Worm (Caenorhabditis elegans) whole organism, L3 larva: ENCODE results near the gene ceh-34.

Source experiments
- ama-1 ChIP-seq: fragments of 150-350 bp; optimal IDR thresholded peaks from 2 replicates; lab custom pipeline; 2018
- ceh-82 ChIP-seq: fragments of 150-350 bp; optimal IDR thresholded peaks from 2 replicates; lab custom pipeline; 2014; ENCODE audit warnings: missing biosample characterization, missing genetic modification characterization
- egl-27 ChIP-seq: sonication (generic microtip); optimal IDR thresholded peaks from 4 replicates; lab custom pipeline; 2017; ENCODE audit warnings: missing biosample characterization, missing genetic modification reagents, missing genetic modification characterization
- elt-2 ChIP-seq: sonication (generic microtip); optimal IDR thresholded peaks from 2 replicates; lab custom pipeline; 2016; ENCODE audit warnings: missing genetic modification reagents, mild to moderate bottlenecking, missing genetic modification characterization, missing compliant biosample characterization
- elt-3 ChIP-seq, 3 experiments: fragments of 150-350 bp in 1 of 3; sonication (generic microtip) in 2 of 3; optimal IDR thresholded peaks; 2 replicates in 2 of 3; 4 replicates in 1 of 3; lab custom pipeline; 2014 to 2017; ENCODE audit warnings: missing biosample characterization in 3 of 3, missing genetic modification characterization in 3 of 3
- lin-15B ChIP-seq: fragments of 150-350 bp; optimal IDR thresholded peaks from 2 replicates; lab custom pipeline; 2014; ENCODE audit warnings: missing biosample characterization, missing genetic modification characterization
- nhr-43 ChIP-seq: sonication (generic microtip); optimal IDR thresholded peaks from 2 replicates; lab custom pipeline; 2016; ENCODE audit warnings: mild to moderate bottlenecking, missing genetic modification characterization, missing compliant biosample characterization; ENCODE audit not compliant: poor library complexity, severe bottlenecking
- nhr-77 ChIP-seq: fragments of 150-350 bp; optimal IDR thresholded peaks from 2 replicates; lab custom pipeline; 2014; ENCODE audit warnings: missing biosample characterization, missing genetic modification characterization
- pqm-1 ChIP-seq: fragments of 150-350 bp; optimal IDR thresholded peaks from 2 replicates; lab custom pipeline; 2017; ENCODE audit warnings: missing biosample characterization, missing genetic modification characterization, inconsistent platforms
- sea-2 ChIP-seq: fragments of 150-350 bp; sonication (generic microtip); optimal IDR thresholded peaks from 4 replicates; lab custom pipeline; 2014; ENCODE audit warnings: missing biosample characterization, missing genetic modification reagents, missing genetic modification characterization
- skn-1 ChIP-seq: fragments of 150-350 bp; optimal IDR thresholded peaks from 2 replicates; lab custom pipeline; 2014; ENCODE audit warnings: missing biosample characterization, missing genetic modification characterization
- snpc-4 ChIP-seq: fragments of 150-350 bp; optimal IDR thresholded peaks from 2 replicates; lab custom pipeline; 2014; ENCODE audit warnings: missing biosample characterization, missing genetic modification characterization
- zag-1 ChIP-seq: fragments of 150-350 bp; optimal IDR thresholded peaks from 2 replicates; lab custom pipeline; 2014; ENCODE audit warnings: missing biosample characterization, missing genetic modification characterization
- ztf-4 ChIP-seq: fragments of 150-350 bp; optimal IDR thresholded peaks from 2 replicates; lab custom pipeline; 2014; ENCODE audit warnings: missing biosample characterization, missing genetic modification characterization

- no peak for TF ChIP-seq snpc-4 (tag; lab: Kevin White, UChicago)
- TF ChIP-seq elt-3 (tag; optimal IDR thresholded peaks at IDR 0.05; lab: Kevin White, UChicago): no peak
- TF ChIP-seq ceh-82 (tag; lab: Kevin White, UChicago): no peak
- TF ChIP-seq egl-27 (tag; lab: Kevin White, UChicago): no peak
- TF ChIP-seq skn-1: no peak
- TF ChIP-seq pqm-1 (tag; lab: Kevin White, UChicago): no peak
- no peak for TF ChIP-seq nhr-77 (tag; lab: Kevin White, UChicago)
- TF ChIP-seq elt-2 (tag; lab: Kevin White, UChicago): no peak
- no peak for TF ChIP-seq sea-2 (GFP tag; lab: Kevin White, UChicago)
- TF ChIP-seq ztf-4 (tag; lab: Kevin White, UChicago): no peak
- no peak for TF ChIP-seq ama-1
- no peak for TF ChIP-seq lin-15B (tag; lab: Kevin White, UChicago)
- TF ChIP-seq zag-1 (tag; lab: Kevin White, UChicago): no peak
- TF ChIP-seq nhr-43 (tag; lab: Kevin White, UChicago): no peak
Measured at ce11 chrV:5364863-5365262, 45.5 kb upstream of the ceh-34 start, which contains the start of gene T09D3.8.
